Fruit fly (Drosophila melanogaster): ENCODE measurements around the gene Gr64b.

Gr64b gene

dm6 chr3L:4001500-4001899 lies 26.9 kb upstream of the Gr64b start:
- TF ChIP-seq CG33017 (tag; optimal IDR thresholded peaks at IDR 0.05) (no peak), CG1620 (GFP tag; optimal IDR thresholded peaks at IDR 0.05) (no peak), cic (GFP tag; optimal IDR thresholded peaks at IDR 0.05) (no peak), CG7045 (GFP tag; optimal IDR thresholded peaks at IDR 0.05) (no peak), CG14711 (tag; optimal IDR thresholded peaks at IDR 0.05) (no peak), Clk (GFP tag; optimal IDR thresholded peaks at IDR 0.05) (no peak)

- TF ChIP-seq bab1 (GFP tag; optimal IDR thresholded peaks at IDR 0.05) (no peak), pad (GFP tag; optimal IDR thresholded peaks at IDR 0.05) (no peak), CG1620 (GFP tag; optimal IDR thresholded peaks at IDR 0.05) (no peak), CG7101 (tag; optimal IDR thresholded peaks at IDR 0.05) (no peak), kay (GFP tag; ENCODE audit: borderline replicate concordance) (no peak), CG11617 (GFP tag; optimal IDR thresholded peaks at IDR 0.05) (no peak), cnc (optimal IDR thresholded peaks at IDR 0.05) (no peak), cic (GFP tag; optimal IDR thresholded peaks at IDR 0.05) (no peak), Clk (GFP tag; optimal IDR thresholded peaks at IDR 0.05) (no peak), tj (GFP tag; optimal IDR thresholded peaks at IDR 0.05) (no peak), Mnt (GFP tag; optimal IDR thresholded peaks at IDR 0.05) (no peak), CG14711 (tag; optimal IDR thresholded peaks at IDR 0.05) (no peak), CG5204 (GFP tag; optimal IDR thresholded peaks at IDR 0.05) (no peak), ovo (GFP tag; optimal IDR thresholded peaks at IDR 0.05) (no peak), toe (GFP tag; optimal IDR thresholded peaks at IDR 0.05) (no peak)
Observed at dm6 chr3L:4003316-4003715, 25.1 kb upstream of the Gr64b start, which contains the start of gene CG14985. Gene CG14985 (plus strand): TSS chr3L:4003474.

- TF ChIP-seq cnc (optimal IDR thresholded peaks at IDR 0.05) (no peak), bab1 (GFP tag; optimal IDR thresholded peaks at IDR 0.05) (no peak), kay (GFP tag; ENCODE audit: borderline replicate concordance) (no peak), CG7045 (GFP tag; optimal IDR thresholded peaks at IDR 0.05) (no peak), tj (GFP tag; optimal IDR thresholded peaks at IDR 0.05) (no peak)
Observed at dm6 chr3L:4007256-4007655, 21.1 kb upstream of the Gr64b start.

dm6 chr3L:4010122-4010521 lies 18.3 kb upstream of the Gr64b start:
- TF ChIP-seq Crg-1 (GFP tag; optimal IDR thresholded peaks at IDR 0.05) (no peak), CG7045 (GFP tag; optimal IDR thresholded peaks at IDR 0.05) (no peak), CG11617 (GFP tag; optimal IDR thresholded peaks at IDR 0.05) (no peak), kay (GFP tag; ENCODE audit: borderline replicate concordance) (no peak), ovo (GFP tag; optimal IDR thresholded peaks at IDR 0.05) (no peak), CG14711 (tag; optimal IDR thresholded peaks at IDR 0.05) (no peak), bab1 (GFP tag; optimal IDR thresholded peaks at IDR 0.05) (no peak)

- TF ChIP-seq Hr96 (GFP tag; optimal IDR thresholded peaks at IDR 0.05) (no peak), CG7101 (tag; optimal IDR thresholded peaks at IDR 0.05) (no peak), Clk (GFP tag; optimal IDR thresholded peaks at IDR 0.05) (no peak), CG5204 (GFP tag; optimal IDR thresholded peaks at IDR 0.05) (no peak), CG12768 (GFP tag; optimal IDR thresholded peaks at IDR 0.05) (no peak), CG1620 (GFP tag; optimal IDR thresholded peaks at IDR 0.05) (no peak), CG33017 (tag; optimal IDR thresholded peaks at IDR 0.05) (no peak), cic (GFP tag; optimal IDR thresholded peaks at IDR 0.05) (no peak), Mnt (GFP tag; optimal IDR thresholded peaks at IDR 0.05) (no peak), tj (GFP tag; optimal IDR thresholded peaks at IDR 0.05) (no peak), cnc (optimal IDR thresholded peaks at IDR 0.05) (no peak), ovo (GFP tag; optimal IDR thresholded peaks at IDR 0.05) (no peak), pad (GFP tag; optimal IDR thresholded peaks at IDR 0.05) (no peak), CG14711 (tag; optimal IDR thresholded peaks at IDR 0.05) (no peak), bab1 (GFP tag; optimal IDR thresholded peaks at IDR 0.05) (no peak), CG11617 (GFP tag; optimal IDR thresholded peaks at IDR 0.05) (no peak)
Observed at dm6 chr3L:4014349-4014748, 14.1 kb upstream of the Gr64b start.

- TF ChIP-seq CG12768 (GFP tag; optimal IDR thresholded peaks at IDR 0.05) (no peak), Clk (GFP tag; optimal IDR thresholded peaks at IDR 0.05) (no peak), CG11617 (GFP tag; optimal IDR thresholded peaks at IDR 0.05) (no peak), CG1620 (GFP tag; optimal IDR thresholded peaks at IDR 0.05) (no peak), CG33017 (tag; optimal IDR thresholded peaks at IDR 0.05) (no peak), Crg-1 (GFP tag; optimal IDR thresholded peaks at IDR 0.05) (no peak), toe (GFP tag; optimal IDR thresholded peaks at IDR 0.05) (no peak), kay (GFP tag; ENCODE audit: borderline replicate concordance) (no peak), CG7045 (GFP tag; optimal IDR thresholded peaks at IDR 0.05) (no peak), ovo (GFP tag; optimal IDR thresholded peaks at IDR 0.05) (no peak), cnc (optimal IDR thresholded peaks at IDR 0.05) (no peak), cic (GFP tag; optimal IDR thresholded peaks at IDR 0.05) (no peak), pad (GFP tag; optimal IDR thresholded peaks at IDR 0.05) (no peak)
Observed at dm6 chr3L:4016754-4017153, 11.7 kb upstream of the Gr64b start.

dm6 chr3L:4018228-4018928 lies 10.0 kb upstream of the Gr64b start, which contains the start of gene FoxL1:
Gene FoxL1 (plus strand): TSS chr3L:4018878.
- TF ChIP-seq kay (GFP tag; ENCODE audit: borderline replicate concordance) (no peak), Hr96 (GFP tag; optimal IDR thresholded peaks at IDR 0.05) (no peak), cic (GFP tag; optimal IDR thresholded peaks at IDR 0.05) (no peak), CG33017 (tag; optimal IDR thresholded peaks at IDR 0.05) (no peak)

Data from whole organism, adult.